Fruit fly (Drosophila melanogaster): ENCODE measurements around the gene tup.

The tup gene

dm6 chr2L:18881014-18881660 lies at the start of gene tup:
Gene tup (minus strand): TSS chr2L:18881261.
- no peak for TF ChIP-seq CG8478 (optimal IDR thresholded peaks at IDR 0.05)
- peak; percentile 39 to 45 for TF ChIP-seq CTCF (optimal IDR thresholded peaks at IDR 0.05)

- TF ChIP-seq CG8478 (optimal IDR thresholded peaks at IDR 0.05) (no peak), CTCF (optimal IDR thresholded peaks at IDR 0.05) (peak; percentile 81 to 82)
Observed at dm6 chr2L:18930352-18931122, 49.5 kb upstream of the tup start.

DNA sequence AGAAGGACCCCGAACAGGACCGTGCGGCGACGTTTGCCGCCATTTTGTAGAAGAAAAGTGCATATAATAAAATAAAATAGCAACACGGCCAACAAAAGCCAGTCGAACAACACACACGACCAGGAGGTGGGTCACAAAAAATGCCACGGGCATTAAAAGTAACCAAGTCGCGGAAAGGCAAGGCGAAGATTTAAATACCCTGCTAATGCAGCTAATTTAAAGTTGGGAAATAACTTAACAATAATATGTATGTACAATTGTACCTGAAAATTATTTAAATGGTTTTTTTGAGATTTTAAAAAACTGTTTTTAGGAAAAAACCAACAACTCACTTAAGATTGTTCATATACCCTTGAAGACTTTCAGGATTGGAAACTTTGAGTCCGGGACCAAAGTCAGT lies 48.5 kb upstream of the tup start:
- no peak for TF ChIP-seq CTCF (optimal IDR thresholded peaks at IDR 0.05)
- no peak for TF ChIP-seq CG8478 (optimal IDR thresholded peaks at IDR 0.05)

- TF ChIP-seq CTCF (optimal IDR thresholded peaks at IDR 0.05) (no peak), CG8478 (optimal IDR thresholded peaks at IDR 0.05) (no peak)
Observed at dm6 chr2L:18927891-18928290, 46.8 kb upstream of the tup start.

DNA sequence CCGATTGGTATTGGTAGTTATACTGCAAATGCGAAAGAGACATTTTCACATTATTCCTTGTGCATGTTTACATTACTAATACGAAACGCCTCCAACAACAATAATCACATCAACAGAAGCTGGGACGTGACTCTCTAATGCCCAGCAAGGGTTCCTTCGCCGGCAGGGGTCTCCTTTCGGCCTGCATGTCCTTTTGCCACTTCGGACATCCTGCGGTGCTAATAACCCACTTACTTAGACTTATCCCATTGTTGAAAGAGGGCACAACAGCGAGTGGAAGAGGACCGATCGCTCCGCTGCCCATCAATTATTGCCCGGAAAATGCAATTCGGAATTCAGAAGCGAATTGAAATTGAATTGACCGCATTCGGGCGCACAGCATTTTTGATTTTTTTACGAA lies 44.9 kb upstream of the tup start:
- TF ChIP-seq CG8478 (optimal IDR thresholded peaks at IDR 0.05) = no peak
- no peak for TF ChIP-seq CTCF (optimal IDR thresholded peaks at IDR 0.05)

dm6 chr2L:18925387-18925786 lies 44.3 kb upstream of the tup start:
- TF ChIP-seq CG8478 (optimal IDR thresholded peaks at IDR 0.05) (no peak), CTCF (optimal IDR thresholded peaks at IDR 0.05) (no peak)

DNA sequence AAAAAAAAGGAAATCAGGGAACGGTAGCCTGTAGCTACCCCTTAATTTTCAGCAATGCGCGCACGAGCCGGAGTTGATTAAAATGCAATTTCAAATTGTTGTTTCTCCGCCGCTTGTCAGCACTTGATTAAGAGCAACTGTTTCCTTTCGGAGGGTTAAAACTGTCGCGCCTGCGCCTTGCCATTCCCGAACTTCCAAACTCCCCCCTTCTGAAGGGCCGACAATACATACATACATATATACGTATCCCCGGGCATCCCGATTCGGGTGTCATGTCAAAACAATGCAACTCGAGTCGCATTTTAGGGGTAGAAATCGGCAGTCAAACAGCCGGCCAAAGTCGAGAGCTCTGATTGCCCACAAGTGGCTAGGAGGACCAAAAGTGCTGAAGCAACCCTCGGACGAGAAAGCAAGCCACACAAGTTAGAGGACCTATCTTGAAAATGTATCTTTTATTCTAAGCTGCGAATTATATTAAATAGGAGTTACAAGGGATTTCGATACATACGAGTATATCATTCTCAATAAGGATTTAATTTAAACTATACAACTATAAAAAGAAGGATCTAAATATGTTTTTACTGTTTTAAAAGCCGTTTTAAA lies 43.7 kb upstream of the tup start:
- no peak for TF ChIP-seq CTCF (optimal IDR thresholded peaks at IDR 0.05)
- no peak for TF ChIP-seq CG8478 (optimal IDR thresholded peaks at IDR 0.05)

dm6 chr2L:18921246-18921645 lies 40.2 kb upstream of the tup start:
- no peak for TF ChIP-seq CTCF (optimal IDR thresholded peaks at IDR 0.05)

dm6 chr2L:18919474-18919873 lies 38.4 kb upstream of the tup start:
- TF ChIP-seq CTCF (optimal IDR thresholded peaks at IDR 0.05) (no peak), CG8478 (optimal IDR thresholded peaks at IDR 0.05) (no peak)

DNA sequence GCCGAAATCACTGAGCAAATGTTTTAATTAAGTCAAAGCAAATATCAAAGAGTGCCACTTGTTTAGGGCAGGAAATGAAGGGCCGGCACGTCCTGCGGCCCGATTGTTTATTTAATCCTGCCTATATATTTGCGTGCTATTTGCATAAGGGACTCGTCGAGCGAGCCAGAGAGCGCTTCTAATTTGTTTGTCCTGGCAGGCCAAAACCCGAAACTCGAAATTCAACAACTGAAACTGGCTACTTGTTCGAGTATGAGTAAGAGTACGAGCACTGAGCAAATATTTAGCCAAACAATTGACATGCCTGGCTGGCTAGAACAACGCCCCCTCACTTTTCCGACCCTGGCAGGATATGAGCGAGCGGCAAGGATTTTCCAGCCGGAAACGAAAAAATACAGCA lies 36.5 kb upstream of the tup start:
- TF ChIP-seq CTCF (optimal IDR thresholded peaks at IDR 0.05) (no peak), CG8478 (optimal IDR thresholded peaks at IDR 0.05) (no peak)

DNA sequence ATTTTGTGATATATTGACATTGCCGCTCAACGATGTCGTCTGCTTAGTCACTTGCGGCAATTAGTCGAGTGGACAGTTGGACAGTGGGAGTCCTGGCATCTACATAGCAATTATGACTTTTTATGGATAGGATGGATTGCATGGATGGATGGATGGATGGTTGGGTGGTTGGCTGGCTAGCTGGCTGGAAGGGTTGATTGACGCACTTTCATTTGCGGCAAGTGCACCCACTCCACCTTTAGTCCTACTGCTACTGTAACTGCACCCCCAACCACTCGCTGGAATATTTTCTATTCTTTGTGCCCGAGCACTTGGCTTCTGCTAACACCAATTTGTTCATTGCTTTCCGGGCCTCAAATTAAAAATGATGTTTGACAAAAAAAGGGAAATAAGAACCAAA lies 33.8 kb upstream of the tup start:
- TF ChIP-seq CTCF (optimal IDR thresholded peaks at IDR 0.05) = no peak
- no peak for TF ChIP-seq CG8478 (optimal IDR thresholded peaks at IDR 0.05)

DNA sequence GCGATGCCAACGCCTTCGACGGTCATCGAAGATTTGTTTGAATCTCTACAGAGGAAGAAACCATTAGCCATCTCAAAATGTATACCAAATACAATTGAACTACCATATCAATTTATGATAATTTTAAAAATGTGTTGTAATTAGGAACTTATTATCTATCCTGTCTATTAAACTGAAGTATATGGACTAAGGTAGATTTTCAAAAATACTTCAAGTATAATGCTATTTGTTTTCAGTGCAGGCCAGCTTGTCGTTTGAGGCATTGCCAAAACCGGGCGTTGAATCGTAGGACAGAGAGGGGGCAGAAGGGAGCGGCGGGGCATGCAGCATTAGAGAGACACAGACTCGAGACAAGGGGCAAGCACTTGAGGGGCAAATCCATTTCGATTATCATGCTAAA lies 26.4 kb upstream of the tup start:
- TF ChIP-seq CTCF (optimal IDR thresholded peaks at IDR 0.05) (no peak), CG8478 (optimal IDR thresholded peaks at IDR 0.05) (no peak)

- no peak for TF ChIP-seq CG8478 (optimal IDR thresholded peaks at IDR 0.05)
- no peak for TF ChIP-seq CTCF (optimal IDR thresholded peaks at IDR 0.05)
Observed at dm6 chr2L:18906615-18907014, 25.6 kb upstream of the tup start.

- TF ChIP-seq CTCF (optimal IDR thresholded peaks at IDR 0.05) = no peak
Observed at dm6 chr2L:18900976-18901375, 19.9 kb upstream of the tup start.

DNA sequence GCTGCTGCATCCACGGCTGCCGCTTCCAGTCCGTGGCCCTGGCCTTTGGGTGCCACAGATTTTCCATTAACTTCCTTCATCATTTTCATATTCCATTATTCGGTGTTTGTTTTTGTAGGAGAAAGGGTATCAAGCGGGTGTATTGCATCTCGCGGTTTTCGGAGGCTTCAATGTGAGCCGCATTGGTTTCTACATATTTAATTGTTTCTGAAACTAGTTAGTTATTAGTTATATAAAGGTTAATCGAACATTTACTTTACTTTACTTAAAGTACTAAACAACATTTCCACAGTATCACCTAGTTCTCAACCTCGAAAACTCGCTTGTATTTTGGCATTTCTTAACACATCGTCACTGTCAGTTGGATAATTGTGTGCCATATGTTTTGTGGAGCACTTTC lies 18.8 kb upstream of the tup start:
- TF ChIP-seq CG8478 (optimal IDR thresholded peaks at IDR 0.05) = no peak
- no peak for TF ChIP-seq CTCF (optimal IDR thresholded peaks at IDR 0.05)

DNA sequence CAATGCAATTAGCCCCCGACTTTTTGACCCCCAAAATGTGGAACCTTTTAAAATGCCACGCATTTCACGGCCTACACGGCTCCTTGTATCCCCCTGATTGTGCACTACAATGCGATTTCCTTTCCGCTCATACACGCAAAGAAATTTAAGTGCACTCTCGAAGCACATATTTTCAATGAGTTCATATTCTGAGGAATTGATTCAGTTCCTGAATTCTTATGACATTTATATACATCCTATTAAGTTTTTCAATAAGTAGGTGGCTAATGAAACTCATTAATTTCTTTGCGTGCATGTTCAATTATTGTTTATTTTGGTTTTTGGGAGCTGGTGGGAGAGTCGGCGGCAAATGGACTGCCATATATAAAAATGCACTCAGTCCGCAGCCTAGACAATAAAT lies 18.2 kb upstream of the tup start:
- TF ChIP-seq CTCF (optimal IDR thresholded peaks at IDR 0.05) (no peak), CG8478 (optimal IDR thresholded peaks at IDR 0.05) (no peak)

Data from S2 (cell line).